Fruit fly (Drosophila melanogaster) S2 (cell line): Measurements from ENCODE around the gene spz4.

Experiments used
- CG8478 ChIP-seq: fragments of >200 bp; optimal IDR thresholded peaks from 2 replicates; lab custom pipeline; 2018
- CTCF ChIP-seq, 2 experiments: fragments of >200 bp; optimal IDR thresholded peaks; 2 replicates each; lab custom pipeline; 2018

spz4 gene

DNA sequence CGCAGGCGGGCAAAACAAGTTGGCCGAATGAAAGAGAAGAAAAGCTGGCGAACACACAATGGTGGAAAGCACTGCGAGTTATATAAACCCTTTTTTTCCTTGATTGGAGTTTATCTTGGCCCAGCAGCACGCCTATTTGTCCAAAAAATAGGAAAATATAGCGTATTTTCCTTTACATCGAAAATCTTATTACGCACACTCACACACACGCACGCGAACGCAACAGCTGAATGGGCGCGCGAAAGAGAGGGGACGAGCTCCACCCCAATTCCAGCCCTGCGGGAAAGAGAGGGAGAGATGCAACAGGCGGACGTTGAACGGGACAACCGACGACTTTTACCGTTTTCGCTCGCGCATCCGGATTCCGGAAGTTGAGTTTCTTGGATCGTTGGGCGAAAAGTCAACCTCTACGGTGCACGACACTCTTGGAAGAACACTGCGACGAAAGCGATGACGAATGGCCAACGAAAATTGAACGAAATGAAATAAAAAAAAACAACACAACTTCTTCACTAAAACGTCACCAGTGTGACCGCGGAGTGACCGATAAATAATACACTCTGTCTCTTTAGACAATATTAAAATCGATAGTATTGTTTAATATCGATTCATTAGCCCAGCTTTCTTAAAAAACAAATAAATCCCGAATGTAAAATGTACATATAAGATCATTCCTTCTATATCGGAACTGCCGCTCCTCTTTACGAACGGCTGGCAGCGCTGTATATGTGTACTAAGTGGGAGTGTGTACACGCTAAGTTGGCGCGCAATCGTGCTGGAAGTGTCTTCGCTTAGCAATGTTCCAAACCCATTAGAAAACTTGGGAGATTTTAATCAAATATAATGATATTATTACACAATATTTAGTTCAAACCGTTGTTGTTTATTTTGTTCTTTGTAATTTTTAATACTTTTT lies 15.3 kb downstream of the spz4 start, which contains the start of the genes Dlg5 and CG4970:
Dlg5 (minus strand) TSS at position 556 of the 916 bp plus-strand sequence.
CG4970 (plus strand) TSS at position 866 of the 916 bp plus-strand sequence.
- TF ChIP-seq CTCF (optimal IDR thresholded peaks at IDR 0.05; lab: Kevin White, UChicago), result peak; percentile 77 to 84
- no peak for TF ChIP-seq CG8478 (lab: Kevin White, UChicago)

- TF ChIP-seq CG8478 (lab: Kevin White, UChicago), result no peak
- no peak for TF ChIP-seq CTCF (optimal IDR thresholded peaks at IDR 0.05; lab: Kevin White, UChicago)
Observed at dm6 chr2L:11519532-11519931, 18.0 kb downstream of the spz4 start, which contains the start of gene CG14929. Gene CG14929, plus strand, starts transcription at chr2L:11519832.

dm6 chr2L:11521185-11521584 lies 19.7 kb downstream of the spz4 start, which contains the start of gene CG14930:
Gene CG14930, minus strand, starts transcription at chr2L:11521285.
- TF ChIP-seq CG8478 (lab: Kevin White, UChicago) (no peak), CTCF (optimal IDR thresholded peaks at IDR 0.05; lab: Kevin White, UChicago) (no peak)

- TF ChIP-seq CTCF (optimal IDR thresholded peaks at IDR 0.05; lab: Kevin White, UChicago) (no peak), CG8478 (lab: Kevin White, UChicago) (no peak)
Observed at dm6 chr2L:11522676-11523075, 21.2 kb downstream of the spz4 start, which contains the start of gene CG43153. Gene CG43153, minus strand, starts transcription at chr2L:11522776.

DNA sequence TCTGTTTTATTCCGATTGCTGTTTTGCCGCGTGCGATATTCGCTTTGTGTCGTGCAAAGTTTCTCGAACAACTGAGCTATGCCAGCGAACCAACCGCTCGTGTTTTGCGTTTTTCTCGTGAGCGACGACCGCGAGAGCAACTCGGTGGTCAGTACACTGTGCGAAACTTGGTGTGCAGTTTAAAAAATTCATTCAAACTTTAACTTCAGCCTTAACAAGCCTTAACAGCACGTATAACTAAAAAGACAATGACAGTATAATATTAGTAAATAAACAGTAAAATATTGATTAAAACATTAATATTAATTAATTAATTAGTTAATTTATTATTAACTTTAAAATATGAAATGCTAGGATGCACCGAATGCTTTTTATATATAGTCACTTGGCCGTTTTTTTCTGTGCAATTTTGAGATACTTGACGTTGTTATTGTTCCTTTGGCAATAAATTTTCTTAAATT lies 26.6 kb downstream of the spz4 start, which contains the start of gene CG31705:
CG31705 (minus strand) TSS at position 77 of the 461 bp plus-strand sequence.
- TF ChIP-seq CTCF (optimal IDR thresholded peaks at IDR 0.05; lab: Kevin White, UChicago), result no peak
- TF ChIP-seq CG8478 (lab: Kevin White, UChicago), result no peak

DNA sequence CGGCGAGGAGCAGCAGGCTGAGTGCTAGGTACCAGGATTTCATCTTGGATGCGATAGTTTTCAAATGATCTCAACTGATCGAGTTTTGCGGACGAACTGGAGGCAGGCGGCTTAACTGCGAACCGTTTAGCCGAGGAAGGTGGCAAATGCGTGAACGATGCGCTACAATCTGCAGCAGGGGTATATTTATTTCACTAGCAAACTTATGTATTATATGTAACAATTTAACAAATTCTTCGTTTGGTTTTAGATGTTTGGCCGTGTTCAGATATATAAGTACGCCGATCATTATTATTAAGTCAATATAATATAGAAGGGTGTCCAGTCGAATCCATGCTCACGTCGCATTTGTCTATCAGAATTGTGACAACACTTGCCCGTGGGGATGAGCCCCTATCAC lies 29.4 kb downstream of the spz4 start, which contains the start of gene CG31706:
CG31706 (minus strand) TSS at position 101 of the 400 bp plus-strand sequence.
- TF ChIP-seq CTCF (optimal IDR thresholded peaks at IDR 0.05; lab: Kevin White, UChicago) (no peak), CG8478 (lab: Kevin White, UChicago) (no peak)

DNA sequence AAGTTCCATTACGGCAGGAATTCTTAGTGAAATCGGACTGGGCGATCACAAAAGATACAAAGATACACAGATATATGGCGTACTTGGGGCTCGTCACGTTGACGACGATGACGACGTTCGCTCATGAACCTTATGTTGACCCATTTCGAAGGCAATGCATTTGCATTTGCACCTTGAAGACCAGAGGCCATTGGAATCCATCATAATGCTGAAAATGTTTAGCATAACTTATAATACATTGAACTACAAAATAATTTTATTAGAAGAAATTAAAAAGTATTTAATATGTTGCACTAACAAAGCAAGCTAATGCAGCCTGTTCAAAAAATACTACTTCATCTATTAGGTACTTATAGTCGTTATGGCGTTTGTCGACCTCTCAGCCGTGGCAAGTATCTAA lies 30.0 kb downstream of the spz4 start, which contains the start of gene CG34162:
CG34162 (plus strand) TSS at position 301 of the 400 bp plus-strand sequence.
- no peak for TF ChIP-seq CTCF (optimal IDR thresholded peaks at IDR 0.05; lab: Kevin White, UChicago)
- no peak for TF ChIP-seq CG8478 (lab: Kevin White, UChicago)

DNA sequence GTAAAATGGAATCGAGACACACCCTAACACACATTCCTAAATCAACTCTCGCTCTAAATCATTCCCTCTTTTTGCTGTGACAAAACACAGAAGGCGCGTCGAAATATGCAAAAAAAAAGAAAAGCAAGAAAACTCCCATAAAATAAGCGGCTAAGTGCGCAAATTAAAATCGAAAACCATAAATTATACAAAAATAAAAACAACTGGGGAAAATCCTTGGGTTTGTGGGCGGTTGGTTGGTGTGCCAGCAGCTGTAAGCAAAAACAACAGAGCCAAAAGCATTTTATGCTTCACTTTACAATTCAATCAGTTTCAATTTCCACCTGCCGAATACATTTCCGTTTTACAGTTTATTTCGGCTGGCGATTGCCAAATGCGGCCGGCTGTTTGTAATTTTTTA lies 34.3 kb downstream of the spz4 start, which contains the start of gene CG43438:
CG43438 (plus strand) TSS at position 301 of the 400 bp plus-strand sequence.
- TF ChIP-seq CTCF (optimal IDR thresholded peaks at IDR 0.05; lab: Kevin White, UChicago), result no peak
- TF ChIP-seq CG8478 (lab: Kevin White, UChicago), result no peak

DNA sequence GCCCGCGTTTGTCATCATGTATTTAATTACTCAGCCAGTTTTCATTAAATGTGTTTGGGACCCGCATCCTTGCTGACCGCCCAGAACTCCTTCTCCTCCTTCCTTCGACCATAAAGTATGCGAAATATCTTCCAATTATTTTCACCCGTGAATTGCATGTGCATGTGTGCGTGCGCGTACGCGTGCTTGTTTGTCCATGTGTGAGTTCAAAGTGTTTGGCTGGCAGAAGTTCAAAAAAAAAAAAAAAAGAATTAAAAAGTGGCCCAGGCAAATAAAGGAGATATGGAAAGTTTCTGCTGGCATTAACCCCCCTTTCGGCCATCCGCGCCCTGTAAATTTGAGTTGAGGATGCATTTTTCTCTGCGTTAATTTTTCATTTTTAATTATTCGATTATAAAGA lies 52.3 kb downstream of the spz4 start:
- no peak for TF ChIP-seq CTCF (optimal IDR thresholded peaks at IDR 0.05; lab: Kevin White, UChicago)
- TF ChIP-seq CG8478 (lab: Kevin White, UChicago), result no peak
